Worm (Caenorhabditis elegans): Measurements from ENCODE around the gene ant-1.1.
"Not testable (repeated sequence)": the region's sequence is repeated elsewhere in the genome, so short reads cannot be mapped to it uniquely, and the experiment has no call there.

ant-1.1 gene

ce11 chrIII:13498899-13499298, 35.9 kb downstream of the ant-1.1 start, which contains the start of gene T28A8.6:
Gene T28A8.6, plus strand, starts transcription at chrIII:13499199.
- not testable (repeated sequence) for TF ChIP-seq lir-1 (GFP tag; conservative IDR thresholded peaks at IDR 0.05); unc-130 (GFP tag; optimal IDR thresholded peaks at IDR 0.05); ceh-79 (tag; optimal IDR thresholded peaks at IDR 0.05)

ce11 chrIII:13501599-13501998, 38.6 kb downstream of the ant-1.1 start, which contains the start of gene T28A8.5:
Gene T28A8.5, plus strand, starts transcription at chrIII:13501630.
- TF ChIP-seq madf-6 (GFP tag; IDR thresholded peaks at IDR 0.05) (0 out of 2 replicates have a peak, but pooled peaks have one; percentile 14), attf-3 (GFP tag; conservative IDR thresholded peaks at IDR 0.05) (no peak), unc-130 (GFP tag; optimal IDR thresholded peaks at IDR 0.05) (no peak), dpl-1 (GFP tag; optimal IDR thresholded peaks at IDR 0.05) (no peak), hsf-1 (GFP tag; IDR thresholded peaks at IDR 0.05) (no peak)

ce11 chrIII:13502513-13502912, 39.5 kb downstream of the ant-1.1 start, which contains the start of gene T28A8.8:
Gene T28A8.8, plus strand, starts transcription at chrIII:13502813.
- no peak for TF ChIP-seq ekl-4 (GFP tag; IDR thresholded peaks at IDR 0.05)
- no peak for TF ChIP-seq atf-7 (tag; optimal IDR thresholded peaks at IDR 0.05)
- TF ChIP-seq pbrm-1 (GFP tag; IDR thresholded peaks at IDR 0.05): no peak

- TF ChIP-seq cebp-2 (GFP tag; IDR thresholded peaks at IDR 0.05) (no peak), hlh-26 (GFP tag; conservative IDR thresholded peaks at IDR 0.05) (no peak), B0336.3 (GFP tag; IDR thresholded peaks at IDR 0.05) (no peak)
Measured at ce11 chrIII:13503379-13503778, 40.4 kb downstream of the ant-1.1 start, which contains the start of gene T28A8.4. Gene T28A8.4, plus strand, starts transcription at chrIII:13503679.

ce11 chrIII:13505718-13506117, 42.8 kb downstream of the ant-1.1 start, which contains the start of gene T28A8.3:
Gene T28A8.3, plus strand, starts transcription at chrIII:13506018.
- TF ChIP-seq D2030.7 (GFP tag; IDR thresholded peaks at IDR 0.05) (no peak), egrh-3 (GFP tag; IDR thresholded peaks at IDR 0.05) (no peak), T07F8.4 (tag; optimal IDR thresholded peaks at IDR 0.05) (no peak), ama-1 (optimal IDR thresholded peaks at IDR 0.05) (no peak), ama-1 (GFP tag; optimal IDR thresholded peaks at IDR 0.05) (no peak), aptf-3 (GFP tag; IDR thresholded peaks at IDR 0.05) (no peak), lsy-27 (tag; optimal IDR thresholded peaks at IDR 0.05; ENCODE audit: borderline replicate concordance, insufficient read depth) (no peak), F37B4.10 (GFP tag; IDR thresholded peaks at IDR 0.05) (no peak), lin-26 (GFP tag; IDR thresholded peaks at IDR 0.05) (no peak), somi-1 (GFP tag; optimal IDR thresholded peaks at IDR 0.05) (no peak), nhr-80 (tag; optimal IDR thresholded peaks at IDR 0.05) (no peak), sptf-2 (GFP tag; optimal IDR thresholded peaks at IDR 0.05) (no peak), rec-8 (tag; optimal IDR thresholded peaks at IDR 0.05) (no peak), F33H1.4 (GFP tag; IDR thresholded peaks at IDR 0.05) (no peak), snpc-4 (GFP tag; optimal IDR thresholded peaks at IDR 0.05) (no peak), snpc-4 (tag; optimal IDR thresholded peaks at IDR 0.05) (no peak), lin-35 (GFP tag; optimal IDR thresholded peaks at IDR 0.05) (no peak), F22D6.2 (tag; optimal IDR thresholded peaks at IDR 0.05) (no peak), B0035.1 (tag; optimal IDR thresholded peaks at IDR 0.05) (no peak), dox-1 (GFP tag; IDR thresholded peaks at IDR 0.05) (no peak), Y53F4B.3 (GFP tag; IDR thresholded peaks at IDR 0.05) (no peak), ztf-18 (tag; optimal IDR thresholded peaks at IDR 0.05) (no peak)
